Worm (Caenorhabditis elegans): ENCODE results near the gene R11D1.12.

DNA sequence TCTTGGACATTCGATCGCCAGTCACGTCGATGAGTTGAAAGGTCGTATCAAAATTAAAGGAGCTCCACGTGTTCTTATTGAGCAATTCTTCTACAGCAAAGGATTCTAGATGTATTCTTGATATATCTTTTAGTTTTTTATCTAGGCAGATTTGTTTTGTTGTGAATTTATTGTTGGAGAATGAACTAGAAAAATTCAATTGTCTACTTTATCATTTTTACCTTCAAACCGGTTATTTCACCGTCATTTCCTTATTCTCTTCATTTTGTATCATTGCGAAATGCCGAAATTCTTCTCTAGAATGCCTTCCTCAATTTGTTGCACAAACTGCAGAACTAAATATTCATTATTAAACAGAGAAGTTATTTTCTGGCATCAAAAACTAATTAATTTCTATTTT lies 3.4 kb upstream of the R11D1.12 start, which contains the start of gene R11D1.10:
- TF ChIP-seq nhr-10 (tag; optimal IDR thresholded peaks at IDR 0.05): no peak
- no peak for TF ChIP-seq zag-1 (tag; optimal IDR thresholded peaks at IDR 0.05)
- TF ChIP-seq aly-2 (tag; optimal IDR thresholded peaks at IDR 0.05): no peak
- TF ChIP-seq ztf-11 (tag; optimal IDR thresholded peaks at IDR 0.05): no peak
- TF ChIP-seq ZK546.5 (tag; optimal IDR thresholded peaks at IDR 0.05): no peak
- TF ChIP-seq mab-5 (tag; optimal IDR thresholded peaks at IDR 0.05): no peak
- no peak for TF ChIP-seq nhr-12 (tag; optimal IDR thresholded peaks at IDR 0.05)
